Fruit fly (Drosophila melanogaster): Measurements from ENCODE around the gene CG31248.

DNA sequence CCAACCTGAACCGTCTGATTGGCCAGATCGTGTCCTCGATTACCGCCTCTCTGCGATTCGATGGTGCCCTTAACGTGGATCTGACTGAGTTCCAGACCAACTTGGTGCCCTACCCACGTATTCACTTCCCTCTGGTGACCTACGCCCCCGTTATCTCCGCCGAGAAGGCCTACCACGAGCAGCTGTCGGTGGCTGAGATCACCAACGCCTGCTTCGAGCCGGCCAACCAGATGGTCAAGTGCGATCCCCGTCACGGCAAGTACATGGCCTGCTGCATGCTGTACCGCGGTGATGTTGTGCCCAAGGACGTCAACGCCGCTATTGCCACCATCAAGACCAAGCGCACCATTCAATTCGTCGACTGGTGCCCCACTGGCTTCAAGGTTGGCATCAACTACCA is 41.2 kb upstream of the CG31248 start:
- no peak for TF ChIP-seq Met (GFP tag; optimal IDR thresholded peaks at IDR 0.05)
- no peak for TF ChIP-seq Lpt (GFP tag; optimal IDR thresholded peaks at IDR 0.05)
- TF ChIP-seq CG6808 (GFP tag; optimal IDR thresholded peaks at IDR 0.05) = no peak
- no peak for TF ChIP-seq topi (GFP tag; optimal IDR thresholded peaks at IDR 0.05)
- no peak for TF ChIP-seq achi (GFP tag; optimal IDR thresholded peaks at IDR 0.05)
- TF ChIP-seq Blimp-1 (GFP tag; optimal IDR thresholded peaks at IDR 0.05) = no peak
- TF ChIP-seq net (GFP tag; optimal IDR thresholded peaks at IDR 0.05) = no peak
- no peak for TF ChIP-seq OdsH (GFP tag; optimal IDR thresholded peaks at IDR 0.05)
- no peak for TF ChIP-seq CG7368 (GFP tag; optimal IDR thresholded peaks at IDR 0.05)
- TF ChIP-seq CG9139 (GFP tag; optimal IDR thresholded peaks at IDR 0.05) = no peak
- TF ChIP-seq Hr39 (GFP tag; optimal IDR thresholded peaks at IDR 0.05) = no peak
- TF ChIP-seq CG8119 (GFP tag; IDR thresholded peaks at IDR 0.05) = no peak

Measured in whole organism, prepupa.